Fruit fly (Drosophila melanogaster) whole organism, embryonic: ENCODE data around the gene CG2533.

Experiments used
- CG10431 ChIP-seq: fragments of 200-800 bp; sonication (Bioruptor generic); optimal IDR thresholded peaks from 3 replicates; lab custom pipeline; 2018; ENCODE audit warnings: missing biosample characterization, mild to moderate bottlenecking, missing genetic modification characterization
- CG11093 ChIP-seq: fragments of 200-800 bp; sonication (Bioruptor generic); IDR thresholded peaks from 3 replicates; pipeline ENCODE4 v1.3.6; 2022; ENCODE audit warnings: missing biosample characterization, missing genetic modification characterization
- CG11504 ChIP-seq: fragments of 200-800 bp; sonication (Bioruptor generic); optimal IDR thresholded peaks from 3 replicates; lab custom pipeline; 2019; ENCODE audit warnings: missing biosample characterization, mild to moderate bottlenecking, missing genetic modification characterization, moderate library complexity
- CG11723 ChIP-seq: fragments of 200-800 bp; sonication (Bioruptor generic); optimal IDR thresholded peaks from 2 replicates; lab custom pipeline; 2017; ENCODE audit warnings: missing biosample characterization, mild to moderate bottlenecking, missing genetic modification characterization
- CG12219 ChIP-seq: fragments of 200-800 bp; sonication (Bioruptor generic); optimal IDR thresholded peaks from 3 replicates; lab custom pipeline; 2018; ENCODE audit warnings: missing biosample characterization, mild to moderate bottlenecking, missing genetic modification characterization
- CG1233 ChIP-seq: fragments of 200-800 bp; sonication (Bioruptor generic); optimal IDR thresholded peaks from 4 replicates; lab custom pipeline; 2018; ENCODE audit warnings: missing biosample characterization, mild to moderate bottlenecking, missing genetic modification characterization
- CG13287 ChIP-seq: fragments of 200-800 bp; sonication (Bioruptor generic); IDR thresholded peaks from 2 replicates; pipeline ENCODE4 v1.3.6; 2022; ENCODE audit warnings: missing biosample characterization, missing genetic modification characterization; ENCODE audit not compliant: partially characterized antibody
- CG1529 ChIP-seq: fragments of 200-800 bp; sonication (Bioruptor generic); optimal IDR thresholded peaks from 3 replicates; lab custom pipeline; 2018; ENCODE audit warnings: missing biosample characterization, missing genetic modification characterization
- CG15601 ChIP-seq: fragments of 200-800 bp; sonication (Bioruptor generic); optimal IDR thresholded peaks from 3 replicates; lab custom pipeline; 2019; ENCODE audit warnings: missing biosample characterization, mild to moderate bottlenecking, missing genetic modification characterization, moderate library complexity
- CG16779 ChIP-seq: fragments of 200-800 bp; sonication (Bioruptor generic); IDR thresholded peaks from 2 replicates; pipeline ENCODE4 v1.3.6; 2022; ENCODE audit warnings: missing biosample characterization, missing genetic modification characterization
- CG17359 ChIP-seq: fragments of 200-800 bp; sonication (Bioruptor generic); optimal IDR thresholded peaks from 3 replicates; lab custom pipeline; 2018; ENCODE audit warnings: missing biosample characterization, mild to moderate bottlenecking, missing genetic modification characterization, moderate library complexity
- CG17829 ChIP-seq: fragments of 200-800 bp; optimal IDR thresholded peaks from 2 replicates; lab custom pipeline; 2019; ENCODE audit warnings: missing biosample characterization, mild to moderate bottlenecking, missing genetic modification characterization, moderate library complexity
- CG18476 ChIP-seq: fragments of 200-800 bp; sonication (Bioruptor generic); optimal IDR thresholded peaks from 2 replicates; lab custom pipeline; 2016; ENCODE audit warnings: missing biosample characterization, mild to moderate bottlenecking, missing genetic modification characterization
- CG18764 ChIP-seq: fragments of 200-800 bp; sonication (Bioruptor generic); optimal IDR thresholded peaks from 3 replicates; lab custom pipeline; 2016; ENCODE audit warnings: missing biosample characterization, missing genetic modification characterization
- CG30431 ChIP-seq: fragments of 200-800 bp; sonication (Bioruptor generic); optimal IDR thresholded peaks from 2 replicates; lab custom pipeline; 2017; ENCODE audit warnings: missing biosample characterization, missing genetic modification characterization
- CG31224 ChIP-seq: fragments of 200-800 bp; sonication (Bioruptor generic); IDR thresholded peaks from 2 replicates; pipeline ENCODE4 v1.3.6; 2022; ENCODE audit warnings: missing biosample characterization, missing genetic modification characterization
- CG3726 ChIP-seq: fragments of 200-800 bp; sonication (Bioruptor generic); IDR thresholded peaks from 3 replicates; pipeline ENCODE4, ENCODE4 v1.3.6; 2022; ENCODE audit warnings: missing biosample characterization, missing genetic modification characterization
- CG4282 ChIP-seq: fragments of 200-800 bp; sonication (Bioruptor generic); optimal IDR thresholded peaks from 2 replicates; lab custom pipeline; 2016; ENCODE audit warnings: missing biosample characterization, missing genetic modification characterization
- CG6689 ChIP-seq: fragments of 200-800 bp; sonication (Bioruptor generic); IDR thresholded peaks from 2 replicates; pipeline ENCODE4 v1.3.6; 2022; ENCODE audit warnings: missing biosample characterization, missing genetic modification characterization
- CrebB ChIP-seq: fragments of 200-800 bp; sonication (Bioruptor generic); optimal IDR thresholded peaks from 3 replicates; lab custom pipeline; 2018; ENCODE audit warnings: missing biosample characterization, mild to moderate bottlenecking, missing genetic modification characterization
- D19B ChIP-seq: fragments of 200-800 bp; sonication (Bioruptor generic); optimal IDR thresholded peaks from 2 replicates; lab custom pipeline; 2017; ENCODE audit warnings: missing biosample characterization, mild to moderate bottlenecking, missing genetic modification characterization
- Dek ChIP-seq: fragments of 200-800 bp; sonication (Bioruptor generic); optimal IDR thresholded peaks from 3 replicates; lab custom pipeline; 2019; ENCODE audit warnings: missing biosample characterization, mild to moderate bottlenecking, missing genetic modification characterization, moderate library complexity
- Dref ChIP-seq: fragments of 200-800 bp; sonication (Bioruptor generic); IDR thresholded peaks from 2 replicates; pipeline ENCODE4 v1.3.6; 2022; ENCODE audit warnings: missing biosample characterization, missing genetic modification characterization
- E2f2 ChIP-seq: fragments of 200-800 bp; sonication (Bioruptor generic); IDR thresholded peaks from 2 replicates; pipeline ENCODE4 v1.3.6; 2022; ENCODE audit warnings: missing biosample characterization, missing genetic modification characterization
- Elba2 ChIP-seq: fragments of 200-800 bp; sonication (Bioruptor generic); optimal IDR thresholded peaks from 3 replicates; lab custom pipeline; 2016; ENCODE audit warnings: missing biosample characterization, missing genetic modification characterization
- Ets65A ChIP-seq: fragments of 200-800 bp; sonication (Bioruptor generic); peaks from one replicate; lab custom pipeline; 2016; ENCODE audit warnings: missing biosample characterization, missing genetic modification characterization
- GATAe ChIP-seq: fragments of 200-800 bp; sonication (Bioruptor generic); conservative IDR thresholded peaks from 2 replicates; pipeline ENCODE4 v1.3.6; 2022; ENCODE audit warnings: missing biosample characterization, missing genetic modification characterization
- HmgZ ChIP-seq: fragments of 200-800 bp; sonication (Bioruptor generic); optimal IDR thresholded peaks from 2 replicates; lab custom pipeline; 2018; ENCODE audit warnings: missing biosample characterization, mild to moderate bottlenecking, missing genetic modification characterization
- Hr51 ChIP-seq, 2 experiments: fragments of 200-800 bp; sonication (Bioruptor generic); optimal IDR thresholded peaks; 2 replicates in 1 of 2; 3 replicates in 1 of 2; lab custom pipeline; 2016 to 2018; ENCODE audit warnings: missing biosample characterization in 2 of 2, missing genetic modification characterization in 2 of 2, mild to moderate bottlenecking in 1 of 2, moderate library complexity in 1 of 2
- Meics ChIP-seq: fragments of 200-800 bp; sonication (Bioruptor generic); optimal IDR thresholded peaks from 2 replicates; lab custom pipeline; 2017; ENCODE audit warnings: missing biosample characterization, mild to moderate bottlenecking, missing genetic modification characterization
- Oli ChIP-seq: fragments of 200-800 bp; sonication (Bioruptor generic); optimal IDR thresholded peaks from 2 replicates; lab custom pipeline; 2018; ENCODE audit warnings: missing biosample characterization, mild to moderate bottlenecking, missing genetic modification characterization, moderate library complexity
- Poxn ChIP-seq: fragments of 200-800 bp; sonication (Bioruptor generic); IDR thresholded peaks from 2 replicates; pipeline ENCODE4 v1.3.6; 2022; ENCODE audit warnings: missing biosample characterization, missing genetic modification characterization
- Spps ChIP-seq: fragments of 200-800 bp; sonication (Bioruptor generic); optimal IDR thresholded peaks from 2 replicates; lab custom pipeline; 2018; ENCODE audit warnings: missing biosample characterization, mild to moderate bottlenecking, missing genetic modification characterization
- YL-1 ChIP-seq: fragments of 200-800 bp; sonication (Bioruptor generic); optimal IDR thresholded peaks from 3 replicates; lab custom pipeline; 2017; ENCODE audit warnings: missing biosample characterization, mild to moderate bottlenecking, missing genetic modification characterization
- az2 ChIP-seq: fragments of 200-800 bp; sonication (Bioruptor generic); optimal IDR thresholded peaks from 3 replicates; lab custom pipeline; 2016; ENCODE audit warnings: missing biosample characterization, missing genetic modification characterization
- bcd ChIP-seq: fragments of 200-800 bp; sonication (Bioruptor generic); optimal IDR thresholded peaks from 2 replicates; lab custom pipeline; 2017; ENCODE audit warnings: missing biosample characterization, mild to moderate bottlenecking, missing genetic modification characterization
- cato ChIP-seq: fragments of 200-800 bp; sonication (Bioruptor generic); optimal IDR thresholded peaks from 2 replicates; lab custom pipeline; 2016; ENCODE audit warnings: missing biosample characterization, missing genetic modification characterization, borderline replicate concordance
- chinmo ChIP-seq: fragments of 200-800 bp; sonication (Bioruptor generic); IDR thresholded peaks from 4 replicates; pipeline ENCODE4 v1.3.6; 2022; ENCODE audit warnings: missing biosample characterization, missing genetic modification characterization; ENCODE audit not compliant: partially characterized antibody
- dysf ChIP-seq: fragments of 200-800 bp; sonication (Bioruptor generic); IDR thresholded peaks from 3 replicates; pipeline ENCODE4 v1.3.6; 2022; ENCODE audit warnings: missing biosample characterization, missing genetic modification characterization
- fu2 ChIP-seq: fragments of 200-800 bp; sonication (Bioruptor generic); optimal IDR thresholded peaks from 2 replicates; lab custom pipeline; 2016; ENCODE audit warnings: missing biosample characterization, missing genetic modification characterization
- inv ChIP-seq: fragments of 200-800 bp; sonication (Bioruptor generic); IDR thresholded peaks from 2 replicates; pipeline ENCODE4 v1.3.6; 2022; ENCODE audit warnings: missing biosample characterization, missing genetic modification characterization; ENCODE audit not compliant: partially characterized antibody
- nau ChIP-seq: fragments of 200-800 bp; sonication (Bioruptor generic); optimal IDR thresholded peaks from 3 replicates; lab custom pipeline; 2017; ENCODE audit warnings: missing biosample characterization, mild to moderate bottlenecking, missing genetic modification characterization, missing genetic modification reagents
- nom ChIP-seq: fragments of 200-800 bp; sonication (Bioruptor generic); optimal IDR thresholded peaks from 2 replicates; lab custom pipeline; 2017; ENCODE audit warnings: missing biosample characterization, missing genetic modification characterization, mild to moderate bottlenecking, moderate library complexity, missing genetic modification reagents
- oc ChIP-seq: fragments of 200-800 bp; sonication (Bioruptor generic); optimal IDR thresholded peaks from 2 replicates; lab custom pipeline; 2018; ENCODE audit warnings: missing biosample characterization, mild to moderate bottlenecking, missing genetic modification characterization, moderate library complexity
- pan ChIP-seq, 4 experiments: fragments of >200 bp in 3 of 4; fragments of 200-800 bp in 1 of 4; sonication (Bioruptor generic) in 1 of 4; optimal IDR thresholded peaks in 3 of 4; IDR thresholded peaks in 1 of 4; 2 replicates each; pipeline versions ENCODE4 v1.3.6 to Lab custom; 2017 to 2022; ENCODE audit warnings: missing biosample characterization in 2 of 4, missing genetic modification characterization in 2 of 4, mixed read lengths in 1 of 4
- ranshi ChIP-seq: fragments of 200-800 bp; sonication (Bioruptor generic); IDR thresholded peaks from 2 replicates; pipeline ENCODE4 v1.3.6; 2022; ENCODE audit warnings: missing biosample characterization, missing genetic modification characterization
- rib ChIP-seq: fragments of 200-800 bp; sonication (Bioruptor generic); IDR thresholded peaks from 2 replicates; pipeline ENCODE4 v1.3.6; 2022; ENCODE audit warnings: missing biosample characterization, missing genetic modification characterization
- sqz ChIP-seq: fragments of 200-800 bp; sonication (Bioruptor generic); optimal IDR thresholded peaks from 3 replicates; lab custom pipeline; 2018; ENCODE audit warnings: missing biosample characterization, mild to moderate bottlenecking, missing genetic modification characterization
- stwl ChIP-seq: fragments of 200-800 bp; sonication (Bioruptor generic); optimal IDR thresholded peaks from 3 replicates; lab custom pipeline; 2018; ENCODE audit warnings: missing biosample characterization, mild to moderate bottlenecking, missing genetic modification characterization, moderate library complexity
- tin ChIP-seq: fragments of 200-800 bp; sonication (Bioruptor generic); optimal IDR thresholded peaks from 3 replicates; lab custom pipeline; 2016; ENCODE audit warnings: missing biosample characterization, missing genetic modification characterization
- zen2 ChIP-seq: fragments of 200-800 bp; sonication (Bioruptor generic); IDR thresholded peaks from 3 replicates; pipeline ENCODE4 v1.3.6; 2022; ENCODE audit warnings: missing biosample characterization, missing genetic modification characterization; ENCODE audit not compliant: partially characterized antibody

CG2533 gene

DNA sequence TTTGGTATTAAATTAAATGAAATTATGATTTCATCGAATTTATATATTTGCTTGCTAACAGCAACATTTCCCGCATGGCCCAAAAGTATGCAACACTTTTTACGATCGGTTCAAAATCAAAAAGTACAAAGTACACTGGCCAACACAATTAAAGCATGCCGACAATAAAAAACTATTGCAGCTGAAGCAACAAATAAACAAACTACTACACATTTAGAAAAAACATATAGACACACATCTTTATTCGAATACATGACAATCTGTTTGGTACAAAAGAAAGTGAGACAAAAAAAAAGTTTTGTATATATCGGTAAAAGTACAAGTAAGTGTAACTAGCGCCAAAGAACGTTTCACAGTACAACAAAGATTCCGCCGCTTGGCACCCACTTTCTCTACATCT lies 48.9 kb downstream of the CG2533 start (continued):
- TF ChIP-seq CG31224 (GFP tag; lab: Robert Waterston, UW) (no peak), Ets65A (GFP tag; lab: Kevin White, UChicago) (no peak), Dref (no peak), CG18764 (GFP tag; lab: Kevin White, UChicago) (no peak), CG4282 (GFP tag; lab: Kevin White, UChicago) (no peak), CG11093 (GFP tag; lab: Robert Waterston, UW) (no peak), Oli (no peak), HmgZ (tag; lab: Kevin White, UChicago) (no peak), D19B (GFP tag; lab: Kevin White, UChicago) (no peak), CG17359 (tag; lab: Kevin White, UChicago) (peak; percentile 5), CG15601 (no peak), oc (tag; lab: Kevin White, UChicago) (no peak), az2 (GFP tag; lab: Kevin White, UChicago) (no peak), dysf (GFP tag; lab: Robert Waterston, UW) (no peak), pan (optimal IDR thresholded peaks at IDR 0.05; lab: Kevin White, UChicago) (no peak), pan (GFP tag; optimal IDR thresholded peaks at IDR 0.05 in 1 of 2, IDR thresholded peaks at IDR 0.05 in 1 of 2) (peak in 1 of 2 experiments; percentile 41), chinmo (GFP tag; lab: Robert Waterston, UW) (no peak), GATAe (GFP tag; lab: Robert Waterston, UW) (no peak), CG3726 (GFP tag; lab: Robert Waterston, UW) (no peak), Hr51 (GFP tag; optimal IDR thresholded peaks at IDR 0.05; lab: Kevin White, UChicago) (peak in 1 of 2 experiments; percentile 14), cato (GFP tag; lab: Kevin White, UChicago) (no peak), inv (GFP tag; lab: Robert Waterston, UW) (no peak), CrebB (no peak), stwl (tag; lab: Kevin White, UChicago) (peak; percentile 25), CG6689 (no peak), bcd (no peak), Dek (tag; lab: Kevin White, UChicago) (no peak), CG11504 (tag; lab: Kevin White, UChicago) (peak; percentile 12), CG13287 (GFP tag; lab: Robert Waterston, UW) (no peak; the same call in 1 of the 2 replicates), CG11723 (GFP tag; lab: Kevin White, UChicago) (no peak), tin (GFP tag; lab: Kevin White, UChicago) (no peak), rib (GFP tag; lab: Robert Waterston, UW) (no peak), Meics (no peak), Spps (no peak), nau (GFP tag; lab: Kevin White, UChicago) (no peak), CG18476 (GFP tag; lab: Kevin White, UChicago) (no peak), Elba2 (GFP tag; lab: Kevin White, UChicago) (no peak), sqz (no peak), ranshi (GFP tag; lab: Robert Waterston, UW) (no peak), CG1529 (GFP tag; lab: Kevin White, UChicago) (no peak), CG12219 (GFP tag; lab: Kevin White, UChicago) (no peak), CG16779 (no peak), CG17829 (tag; lab: Kevin White, UChicago) (no peak), nom (GFP tag; lab: Kevin White, UChicago) (peak; percentile 53), CG30431 (no peak), CG1233 (GFP tag; lab: Kevin White, UChicago) (no peak), CG10431 (GFP tag; lab: Kevin White, UChicago) (no peak), Poxn (GFP tag; lab: Robert Waterston, UW) (no peak), YL-1 (GFP tag; lab: Kevin White, UChicago) (no peak), fu2 (GFP tag; lab: Kevin White, UChicago) (no peak), E2f2 (GFP tag; lab: Robert Waterston, UW) (peak; percentile 11; the same call in 1 of the 2 replicates), zen2 (GFP tag; lab: Robert Waterston, UW) (no peak)
